Fruit fly (Drosophila melanogaster) whole organism, embryonic: Measurements from ENCODE around the gene CG43679.
A peak's percentile ranks its signal among the peaks of the same experiment; 100 is the strongest.

Experiments used
- Adf1 ChIP-seq: fragments of 200-800 bp; sonication (Bioruptor generic); IDR thresholded peaks from 2 replicates; pipeline ENCODE4 v1.3.6; 2022; ENCODE audit warnings: missing biosample characterization, missing genetic modification characterization
- CG10462 ChIP-seq: fragments of 200-800 bp; sonication (Bioruptor generic); optimal IDR thresholded peaks from 2 replicates; lab custom pipeline; 2016; ENCODE audit warnings: missing biosample characterization, missing genetic modification characterization
- CG12155 ChIP-seq: fragments of 200-800 bp; sonication (Bioruptor generic); optimal IDR thresholded peaks from 3 replicates; lab custom pipeline; 2016; ENCODE audit warnings: missing biosample characterization, missing genetic modification characterization
- CG12299 ChIP-seq: fragments of 200-800 bp; sonication (Bioruptor generic); optimal IDR thresholded peaks from 2 replicates; lab custom pipeline; 2018; ENCODE audit warnings: missing biosample characterization, mild to moderate bottlenecking, missing genetic modification characterization
- CG13296 ChIP-seq: fragments of 200-800 bp; sonication (Bioruptor generic); optimal IDR thresholded peaks from 3 replicates; lab custom pipeline; 2018; ENCODE audit warnings: missing biosample characterization, mild to moderate bottlenecking, missing genetic modification characterization
- CG14050 ChIP-seq: fragments of 200-800 bp; sonication (Bioruptor generic); IDR thresholded peaks from 3 replicates; pipeline ENCODE4 v1.3.6; 2022; ENCODE audit warnings: missing biosample characterization, missing genetic modification characterization
- CG15011 ChIP-seq: fragments of 200-800 bp; sonication (Bioruptor generic); optimal IDR thresholded peaks from 3 replicates; lab custom pipeline; 2018; ENCODE audit warnings: missing biosample characterization, mild to moderate bottlenecking, missing genetic modification characterization
- CG1529 ChIP-seq: fragments of 200-800 bp; sonication (Bioruptor generic); optimal IDR thresholded peaks from 3 replicates; lab custom pipeline; 2018; ENCODE audit warnings: missing biosample characterization, missing genetic modification characterization
- CG1647 ChIP-seq: fragments of 200-800 bp; sonication (Bioruptor generic); optimal IDR thresholded peaks from 3 replicates; lab custom pipeline; 2016; ENCODE audit warnings: missing biosample characterization, missing genetic modification characterization
- CG30403 ChIP-seq: fragments of 200-800 bp; sonication (Bioruptor generic); optimal IDR thresholded peaks from 3 replicates; lab custom pipeline; 2016; ENCODE audit warnings: missing biosample characterization, missing genetic modification characterization
- CG31224 ChIP-seq: fragments of 200-800 bp; sonication (Bioruptor generic); IDR thresholded peaks from 2 replicates; pipeline ENCODE4 v1.3.6; 2022; ENCODE audit warnings: missing biosample characterization, missing genetic modification characterization
- CG43689 ChIP-seq: fragments of 200-800 bp; sonication (Bioruptor generic); IDR thresholded peaks from 2 replicates; pipeline ENCODE4 v1.3.6; 2022; ENCODE audit warnings: missing biosample characterization, missing genetic modification characterization
- CG4404 ChIP-seq: fragments of 200-800 bp; sonication (Bioruptor generic); IDR thresholded peaks from 2 replicates; pipeline ENCODE4 v1.3.6; 2022; ENCODE audit warnings: missing biosample characterization, missing genetic modification characterization
- CG4424 ChIP-seq: fragments of 200-800 bp; sonication (Bioruptor generic); optimal IDR thresholded peaks from 3 replicates; lab custom pipeline; 2016; ENCODE audit warnings: missing biosample characterization, missing genetic modification characterization
- CG5180 ChIP-seq: fragments of 200-800 bp; sonication (Bioruptor generic); optimal IDR thresholded peaks from 3 replicates; lab custom pipeline; 2017; ENCODE audit warnings: missing biosample characterization, missing genetic modification characterization, mild to moderate bottlenecking, moderate library complexity, missing genetic modification reagents
- CG5245 ChIP-seq: fragments of 200-800 bp; sonication (Bioruptor generic); optimal IDR thresholded peaks from 3 replicates; lab custom pipeline; 2016; ENCODE audit warnings: missing biosample characterization, missing genetic modification characterization
- CG6254 ChIP-seq: fragments of 200-800 bp; sonication (Bioruptor generic); optimal IDR thresholded peaks from 3 replicates; lab custom pipeline; 2017; ENCODE audit warnings: mild to moderate bottlenecking, missing biosample characterization, missing genetic modification reagents, missing genetic modification characterization
- CG6683 ChIP-seq: fragments of 200-800 bp; sonication (Bioruptor generic); optimal IDR thresholded peaks from 2 replicates; lab custom pipeline; 2017; ENCODE audit warnings: missing biosample characterization, mild to moderate bottlenecking, missing genetic modification characterization, missing genetic modification reagents
- CG8281 ChIP-seq: fragments of 200-800 bp; sonication (Bioruptor generic); optimal IDR thresholded peaks from 2 replicates; lab custom pipeline; 2018; ENCODE audit warnings: missing biosample characterization, mild to moderate bottlenecking, missing genetic modification characterization, moderate library complexity
- CG8290 ChIP-seq, 3 experiments: fragments of 200-800 bp; sonication (Bioruptor generic); optimal IDR thresholded peaks; 2 replicates each; lab custom pipeline; 2016 to 2019; ENCODE audit warnings: missing biosample characterization in 3 of 3, missing genetic modification characterization in 3 of 3, mild to moderate bottlenecking in 2 of 3, moderate library complexity in 1 of 3
- CG9932 ChIP-seq: fragments of 200-800 bp; sonication (Bioruptor generic); IDR thresholded peaks from 2 replicates; pipeline ENCODE4 v1.3.6; 2022; ENCODE audit warnings: missing biosample characterization, missing genetic modification characterization
- Dad ChIP-seq: fragments of 200-800 bp; sonication (Bioruptor generic); optimal IDR thresholded peaks from 3 replicates; lab custom pipeline; 2016; ENCODE audit warnings: missing biosample characterization, missing genetic modification characterization
- Dip2 ChIP-seq: fragments of 200-800 bp; sonication (Bioruptor generic); IDR thresholded peaks from 2 replicates; pipeline ENCODE4 v1.3.6; 2022; ENCODE audit warnings: missing biosample characterization, missing genetic modification characterization
- Gug ChIP-seq: fragments of 200-800 bp; sonication (Bioruptor generic); IDR thresholded peaks from 4 replicates; pipeline ENCODE4 v1.3.6; 2022; ENCODE audit warnings: missing biosample characterization, missing genetic modification characterization
- H2.0 ChIP-seq: fragments of 200-800 bp; sonication (Bioruptor generic); IDR thresholded peaks from 2 replicates; pipeline ENCODE4 v1.3.6; 2022; ENCODE audit warnings: missing biosample characterization, missing genetic modification characterization
- Hr3 ChIP-seq: fragments of 200-800 bp; sonication (Bioruptor generic); optimal IDR thresholded peaks from 3 replicates; lab custom pipeline; 2016; ENCODE audit warnings: missing biosample characterization, missing genetic modification characterization
- Hr51 ChIP-seq, 2 experiments: fragments of 200-800 bp; sonication (Bioruptor generic); optimal IDR thresholded peaks; 2 replicates in 1 of 2; 3 replicates in 1 of 2; lab custom pipeline; 2016 to 2018; ENCODE audit warnings: missing biosample characterization in 2 of 2, missing genetic modification characterization in 2 of 2, mild to moderate bottlenecking in 1 of 2, moderate library complexity in 1 of 2
- MESR4 ChIP-seq: fragments of 200-800 bp; sonication (Bioruptor generic); optimal IDR thresholded peaks from 2 replicates; lab custom pipeline; 2018; ENCODE audit warnings: missing biosample characterization, mild to moderate bottlenecking, missing genetic modification characterization, moderate library complexity
- Meics ChIP-seq: fragments of 200-800 bp; sonication (Bioruptor generic); optimal IDR thresholded peaks from 2 replicates; lab custom pipeline; 2017; ENCODE audit warnings: missing biosample characterization, mild to moderate bottlenecking, missing genetic modification characterization
- Scr ChIP-seq: fragments of 200-800 bp; sonication (Bioruptor generic); IDR thresholded peaks from 2 replicates; pipeline ENCODE4 v1.3.6; 2022; ENCODE audit warnings: missing biosample characterization, missing genetic modification characterization; ENCODE audit not compliant: partially characterized antibody
- Side ChIP-seq: fragments of 200-800 bp; sonication (Bioruptor generic); optimal IDR thresholded peaks from 2 replicates; lab custom pipeline; 2016; ENCODE audit warnings: missing biosample characterization, missing genetic modification characterization
- Sry-β ChIP-seq: fragments of 200-800 bp; sonication (Bioruptor generic); optimal IDR thresholded peaks from 2 replicates; lab custom pipeline; 2018; ENCODE audit warnings: missing biosample characterization, mild to moderate bottlenecking, missing genetic modification characterization, moderate library complexity
- TFAM ChIP-seq: fragments of 200-800 bp; sonication (Bioruptor generic); optimal IDR thresholded peaks from 2 replicates; lab custom pipeline; 2017; ENCODE audit warnings: missing biosample characterization, missing genetic modification characterization, inconsistent platforms
- Usf ChIP-seq: fragments of 200-800 bp; sonication (Bioruptor generic); optimal IDR thresholded peaks from 2 replicates; lab custom pipeline; 2017; ENCODE audit warnings: missing genotype, missing biosample characterization, missing genetic modification characterization
- cas ChIP-seq: fragments of 200-800 bp; sonication (Bioruptor generic); IDR thresholded peaks from 2 replicates; pipeline ENCODE4 v1.3.6; 2022; ENCODE audit warnings: missing biosample characterization, missing genetic modification characterization
- ewg ChIP-seq: fragments of 200-800 bp; sonication (Bioruptor generic); optimal IDR thresholded peaks from 3 replicates; lab custom pipeline; 2017; ENCODE audit warnings: mild to moderate bottlenecking, missing biosample characterization, missing genetic modification reagents, missing genetic modification characterization
- fd3F ChIP-seq: fragments of 200-800 bp; sonication (Bioruptor generic); optimal IDR thresholded peaks from 2 replicates; lab custom pipeline; 2018; ENCODE audit warnings: missing biosample characterization, mild to moderate bottlenecking, missing genetic modification characterization, moderate library complexity
- gem ChIP-seq: fragments of 200-800 bp; sonication (Bioruptor generic); optimal IDR thresholded peaks from 2 replicates; lab custom pipeline; 2019; ENCODE audit warnings: missing biosample characterization, mild to moderate bottlenecking, missing genetic modification characterization, moderate library complexity
- insv ChIP-seq, 2 experiments: fragments of 200-800 bp; sonication (Bioruptor generic); optimal IDR thresholded peaks; 3 replicates each; lab custom pipeline; 2016 to 2018; ENCODE audit warnings: missing biosample characterization in 2 of 2, missing genetic modification characterization in 2 of 2
- ken ChIP-seq: fragments of 200-800 bp; sonication (Bioruptor generic); IDR thresholded peaks from 3 replicates; pipeline ENCODE4 v1.3.6; 2022; ENCODE audit warnings: missing biosample characterization, missing genetic modification characterization
- onecut ChIP-seq: fragments of 200-800 bp; sonication (Bioruptor generic); IDR thresholded peaks from 2 replicates; pipeline ENCODE4 v1.3.6; 2022; ENCODE audit warnings: missing biosample characterization, missing genetic modification characterization
- row ChIP-seq: fragments of 200-800 bp; sonication (Bioruptor generic); IDR thresholded peaks from 3 replicates; pipeline ENCODE4 v1.3.6; 2022; ENCODE audit warnings: missing biosample characterization, missing genetic modification characterization
- shn ChIP-seq: fragments of 200-800 bp; sonication (Bioruptor generic); optimal IDR thresholded peaks from 3 replicates; lab custom pipeline; 2016; ENCODE audit warnings: missing biosample characterization, missing genetic modification characterization
- sim ChIP-seq: fragments of 200-800 bp; sonication (Bioruptor generic); IDR thresholded peaks from 2 replicates; pipeline ENCODE4 v1.3.6; 2022; ENCODE audit warnings: missing biosample characterization, missing genetic modification characterization
- sna ChIP-seq: fragments of 200-800 bp; sonication (Bioruptor generic); IDR thresholded peaks from 2 replicates; pipeline ENCODE4 v1.3.6; 2022; ENCODE audit warnings: missing biosample characterization, missing genetic modification characterization; ENCODE audit not compliant: partially characterized antibody
- tio ChIP-seq: fragments of 200-800 bp; sonication (Bioruptor generic); optimal IDR thresholded peaks from 2 replicates; lab custom pipeline; 2017; ENCODE audit warnings: missing biosample characterization, missing genetic modification characterization, inconsistent platforms
- zfh1 ChIP-seq: fragments of 200-800 bp; sonication (Bioruptor generic); IDR thresholded peaks from 3 replicates; pipeline ENCODE4 v1.3.6; 2022; ENCODE audit warnings: missing biosample characterization, missing genetic modification characterization
- zfh2 ChIP-seq: fragments of 200-800 bp; sonication (Bioruptor generic); optimal IDR thresholded peaks from 2 replicates; lab custom pipeline; 2016; ENCODE audit warnings: missing biosample characterization, missing genetic modification characterization

The CG43679 gene

DNA sequence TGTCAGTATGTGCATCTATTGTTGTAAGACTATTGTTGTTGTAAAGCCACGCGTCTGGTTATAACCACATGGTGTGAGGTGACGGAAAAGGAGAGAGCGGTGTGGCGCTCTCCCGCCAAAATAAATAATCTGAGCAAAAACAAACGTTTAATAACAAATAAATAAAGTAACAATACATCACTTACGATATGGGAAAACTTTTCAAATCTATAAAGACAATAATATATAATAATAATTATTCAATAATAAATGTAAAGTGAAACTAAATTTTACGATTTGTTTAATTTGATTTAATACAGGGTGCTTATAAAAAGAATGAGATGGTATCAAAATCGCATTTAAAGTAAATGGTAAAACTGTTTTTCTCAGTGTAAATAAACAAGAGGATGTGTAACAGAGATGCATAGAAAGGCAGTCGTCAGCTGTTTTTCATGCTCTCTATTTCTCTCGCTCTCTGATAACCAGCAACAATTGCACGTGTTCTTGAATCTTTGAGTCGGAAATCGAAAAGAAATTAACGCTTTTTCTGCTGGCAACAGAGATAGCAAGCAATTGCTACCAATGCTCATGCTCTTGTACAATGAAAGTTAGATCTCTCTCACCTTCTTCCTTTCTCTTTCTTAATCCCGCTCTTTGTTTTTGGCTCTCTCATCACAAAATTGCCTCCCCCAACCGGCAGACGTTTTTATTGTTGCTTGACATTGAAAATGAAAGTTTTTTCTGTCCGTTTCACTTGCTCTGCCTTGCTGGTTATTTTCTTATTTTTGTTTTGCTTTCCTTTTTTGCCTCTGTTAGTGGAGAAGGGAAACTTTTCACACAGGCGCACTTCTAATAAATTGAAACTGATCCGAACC is 47.7 kb upstream of the CG43679 start (continued):
- TF ChIP-seq ken (GFP tag; lab: Robert Waterston, UW): no peak; the same call in 2 of the 3 replicates
- TF ChIP-seq Dad (GFP tag; lab: Kevin White, UChicago): no peak
- peak; percentile 52; the same call in 1 of the 2 replicates for TF ChIP-seq CG9932 (GFP tag; lab: Robert Waterston, UW)
- peak; percentile 34 for TF ChIP-seq CG8281 (tag; lab: Kevin White, UChicago)
- TF ChIP-seq CG6683 (GFP tag; lab: Kevin White, UChicago): peak; percentile 91
- TF ChIP-seq CG43689 (GFP tag; lab: Robert Waterston, UW): peak; percentile 27; the same call in 1 of the 2 replicates
- peak; percentile 54 for TF ChIP-seq fd3F (GFP tag; lab: Kevin White, UChicago)
- no peak for TF ChIP-seq Side (GFP tag; lab: Kevin White, UChicago)
- no peak for TF ChIP-seq MESR4 (GFP tag; lab: Kevin White, UChicago)
- peak; percentile 89 for TF ChIP-seq sim (GFP tag; lab: Robert Waterston, UW)
- no peak for TF ChIP-seq zfh2 (GFP tag; lab: Kevin White, UChicago)
- peak; percentile 34 for TF ChIP-seq CG8290 (GFP tag; optimal IDR thresholded peaks at IDR 0.05; lab: Kevin White, UChicago)
- TF ChIP-seq CG8290 (tag; optimal IDR thresholded peaks at IDR 0.05; lab: Kevin White, UChicago): no peak
- peak; percentile 64 for TF ChIP-seq CG1529
- TF ChIP-seq CG14050 (GFP tag; lab: Robert Waterston, UW): peak; percentile 61; the same call in 2 of the 3 replicates
- TF ChIP-seq Hr3 (GFP tag; lab: Kevin White, UChicago): peak; percentile 64
- no peak for TF ChIP-seq CG1647 (GFP tag; lab: Kevin White, UChicago)
- peak; percentile 66 for TF ChIP-seq CG5180 (GFP tag; lab: Kevin White, UChicago)
- TF ChIP-seq CG5245 (GFP tag; lab: Kevin White, UChicago): peak; percentile 37
- TF ChIP-seq CG12299 (tag; lab: Kevin White, UChicago): peak; percentile 86
- peak; percentile 92 for TF ChIP-seq Meics (GFP tag; lab: Kevin White, UChicago)
- TF ChIP-seq gem: peak; percentile 97
- peak; percentile 66; the same call in 1 of the 2 replicates for TF ChIP-seq CG31224 (GFP tag; lab: Robert Waterston, UW)
- TF ChIP-seq Gug (GFP tag; lab: Robert Waterston, UW): peak; percentile 15; the same call in 1 of the 4 replicates
- peak; percentile 41 for TF ChIP-seq Sry-β (GFP tag; lab: Kevin White, UChicago)
- peak; percentile 95 for TF ChIP-seq CG13296 (GFP tag; lab: Kevin White, UChicago)
- TF ChIP-seq Usf: peak; percentile 10
- TF ChIP-seq Scr: no peak
- TF ChIP-seq tio (GFP tag; lab: Kevin White, UChicago): peak; percentile 78
- peak; percentile 69 for TF ChIP-seq CG15011 (GFP tag; lab: Kevin White, UChicago)
- peak; percentile 43; the same call in 1 of the 2 replicates for TF ChIP-seq cas
- peak; percentile 69; the same call in 1 of the 2 replicates for TF ChIP-seq onecut (GFP tag; lab: Robert Waterston, UW)
- peak; percentile 90 for TF ChIP-seq zfh1 (GFP tag; lab: Robert Waterston, UW)
- TF ChIP-seq CG4424 (GFP tag; lab: Kevin White, UChicago): peak; percentile 86
- TF ChIP-seq CG6254 (GFP tag; lab: Kevin White, UChicago): peak; percentile 88
- no peak for TF ChIP-seq Adf1
- no peak for TF ChIP-seq shn (GFP tag; lab: Kevin White, UChicago)
- TF ChIP-seq H2.0 (GFP tag; lab: Robert Waterston, UW): peak; percentile 63
- TF ChIP-seq CG12155 (GFP tag; lab: Kevin White, UChicago): peak; percentile 38
- TF ChIP-seq CG10462: peak; percentile 37
- peak; percentile 85 for TF ChIP-seq CG30403 (GFP tag; lab: Kevin White, UChicago)
- TF ChIP-seq insv (GFP tag; optimal IDR thresholded peaks at IDR 0.05; lab: Kevin White, UChicago): no peak
- TF ChIP-seq sna (GFP tag; lab: Robert Waterston, UW): peak; percentile 34
- TF ChIP-seq row: peak; percentile 74
- TF ChIP-seq Dip2 (GFP tag; lab: Robert Waterston, UW): no peak
- TF ChIP-seq Hr51 (GFP tag; optimal IDR thresholded peaks at IDR 0.05; lab: Kevin White, UChicago): peak in 1 of 2 experiments; percentile 90
- peak; percentile 37 for TF ChIP-seq CG4404 (GFP tag; lab: Robert Waterston, UW)
- TF ChIP-seq TFAM (GFP tag; lab: Kevin White, UChicago): peak; percentile 35
- peak; percentile 55 for TF ChIP-seq ewg (GFP tag; lab: Kevin White, UChicago)
